Fruit fly (Drosophila melanogaster) whole organism: ENCODE data around the gene Mdh2.

Source experiments
- CG8478 ChIP-seq: fragments of >200 bp; optimal IDR thresholded peaks from 2 replicates; lab custom pipeline; 2018; ENCODE audit warnings: inconsistent platforms
- Dll ChIP-seq: fragments of >200 bp; optimal IDR thresholded peaks from 2 replicates; lab custom pipeline; 2017
- pan ChIP-seq: fragments of >200 bp; optimal IDR thresholded peaks from 2 replicates; lab custom pipeline; 2017
- psq ChIP-seq: fragments of >200 bp; optimal IDR thresholded peaks from 2 replicates; lab custom pipeline; 2017

- TF ChIP-seq Dll (lab: Kevin White, UChicago), result no peak
- no peak for TF ChIP-seq psq (lab: Kevin White, UChicago)
- TF ChIP-seq pan, result no peak
- no peak for TF ChIP-seq CG8478
Measured at dm6 chr3R:18226043-18226808, at the start of gene Mdh2, which contains the start of gene CG7168.
